Worm (Caenorhabditis elegans) whole organism, young adult: ENCODE data around the gene Y47D7A.3.

ENCODE experiments used
- F10E7.11 ChIP-seq: sonication (generic microtip); optimal IDR thresholded peaks from 2 replicates; lab custom pipeline; 2017; ENCODE audit warnings: mild to moderate bottlenecking, missing genetic modification characterization, moderate library complexity, missing compliant biosample characterization
- F23B12.7 ChIP-seq: sonication (generic microtip); optimal IDR thresholded peaks from 2 replicates; lab custom pipeline; 2017; ENCODE audit warnings: missing genetic modification characterization, mild to moderate bottlenecking, missing compliant biosample characterization, antibody characterized with exemption, moderate library complexity; ENCODE audit not compliant: insufficient read depth
- ceh-40 ChIP-seq: fragments of 200-800 bp; sonication (Bioruptor generic); IDR thresholded peaks from 2 replicates; pipeline ENCODE4 v1.3.6; 2022; ENCODE audit warnings: missing genetic modification characterization, missing compliant biosample characterization
- ceh-58 ChIP-seq: fragments of 200-800 bp; sonication (Bioruptor generic); IDR thresholded peaks from 2 replicates; pipeline ENCODE4 v1.3.6; 2022; ENCODE audit warnings: missing genetic modification characterization, missing compliant biosample characterization
- egrh-3 ChIP-seq: fragments of 200-800 bp; sonication (Bioruptor generic); IDR thresholded peaks from 2 replicates; pipeline ENCODE4 v1.3.6; 2022; ENCODE audit warnings: missing genetic modification reagents, missing genetic modification characterization, missing compliant biosample characterization
- let-526 ChIP-seq: fragments of 200-800 bp; sonication (Bioruptor generic); IDR thresholded peaks from 2 replicates; pipeline ENCODE4 v1.3.6; 2022; ENCODE audit warnings: missing genetic modification reagents, missing genetic modification characterization, missing compliant biosample characterization
- nhr-80 ChIP-seq: sonication (generic microtip); optimal IDR thresholded peaks from 2 replicates; lab custom pipeline; 2016; ENCODE audit warnings: missing genetic modification characterization, missing compliant biosample characterization

- TF ChIP-seq F23B12.7 (tag; lab: Kevin White, UChicago), result no peak
- TF ChIP-seq nhr-80, result no peak
- TF ChIP-seq egrh-3 (GFP tag; lab: Robert Waterston, UW), result no peak
- TF ChIP-seq ceh-58, result no peak
- TF ChIP-seq ceh-40 (GFP tag; lab: Robert Waterston, UW), result no peak
- no peak for TF ChIP-seq let-526 (GFP tag; lab: Robert Waterston, UW)
- no peak for TF ChIP-seq F10E7.11 (tag; lab: Kevin White, UChicago)
Observed at ce11 chrV:4447637-4448036, 36.9 kb downstream of the Y47D7A.3 start.
